Worm (Caenorhabditis elegans) whole organism, mixed stage, embryonic: ENCODE measurements around the gene zyg-1.

Source experiments
- bed-3 ChIP-seq: fragments of 200-800 bp; sonication (Bioruptor generic); optimal IDR thresholded peaks from 3 replicates; lab custom pipeline; 2018; ENCODE audit warnings: mild to moderate bottlenecking, missing genetic modification characterization, moderate library complexity, missing compliant biosample characterization
- ces-1 ChIP-seq: fragments of 150-350 bp; optimal IDR thresholded peaks from 2 replicates; lab custom pipeline; 2014; ENCODE audit warnings: missing biosample characterization, missing genetic modification reagents, missing genetic modification characterization
- hlh-1 ChIP-seq: fragments of 150-350 bp; optimal IDR thresholded peaks from 2 replicates; lab custom pipeline; 2014; ENCODE audit warnings: missing biosample characterization, missing genetic modification reagents, missing genetic modification characterization
- unc-39 ChIP-seq: fragments of 150-350 bp; optimal IDR thresholded peaks from 2 replicates; lab custom pipeline; 2014; ENCODE audit warnings: missing biosample characterization, missing genetic modification characterization

DNA sequence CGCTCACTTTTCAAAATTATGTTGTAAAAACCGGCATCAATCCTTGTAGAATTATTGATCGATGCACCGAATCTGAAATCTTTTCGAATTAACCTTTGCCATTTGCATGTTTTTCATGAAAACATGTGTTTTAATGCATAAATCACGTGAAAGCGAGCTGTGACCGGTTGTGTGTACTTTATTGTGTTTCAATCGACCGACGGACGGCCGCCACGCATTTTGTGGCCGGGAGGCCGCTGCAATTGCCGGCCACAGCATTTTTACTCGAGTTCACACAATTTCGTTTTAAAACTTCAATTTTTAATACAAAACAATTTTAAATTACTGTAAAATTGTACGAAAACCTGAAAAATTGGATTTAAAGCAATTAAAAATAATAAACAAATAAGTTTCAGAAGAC is 39.4 kb downstream of the zyg-1 start, which contains the start of gene C25H3.11:
- TF ChIP-seq bed-3 (GFP tag; lab: Kevin White, UChicago) (no peak), ces-1 (GFP tag; lab: Kevin White, UChicago) (no peak), hlh-1 (tag; lab: Kevin White, UChicago) (no peak), unc-39 (tag; lab: Kevin White, UChicago) (no peak)
